Fruit fly (Drosophila melanogaster) Kc167 (cell line): ENCODE measurements around the gene CG8665.

Experiments
- Myc ChIP-seq: fragments of >200 bp; optimal IDR thresholded peaks from 2 replicates; lab custom pipeline; 2017; ENCODE audit warnings: missing external identifiers
- Sin3A ChIP-seq: fragments of >200 bp; optimal IDR thresholded peaks from 2 replicates; lab custom pipeline; 2018; ENCODE audit warnings: missing external identifiers
- h ChIP-seq: fragments of >200 bp; optimal IDR thresholded peaks from 3 replicates; lab custom pipeline; 2018; ENCODE audit warnings: missing external identifiers
- insv ChIP-seq: fragments of >200 bp; optimal IDR thresholded peaks from 3 replicates; lab custom pipeline; 2018; ENCODE audit warnings: missing external identifiers
- psq ChIP-seq: fragments of >200 bp; optimal IDR thresholded peaks from 2 replicates; lab custom pipeline; 2017; ENCODE audit warnings: missing external identifiers
- ttk ChIP-seq: sonication (Bioruptor generic); optimal IDR thresholded peaks from 2 replicates; lab custom pipeline; 2017; ENCODE audit warnings: missing external identifiers

The CG8665 gene

dm6 chr2L:21379790-21380349 is 8.8 kb downstream of the CG8665 start, which contains the start of gene nrv3:
nrv3 (plus strand) TSS chr2L:21380000.
- TF ChIP-seq Myc (lab: Kevin White, UChicago) (no peak), Sin3A (lab: Kevin White, UChicago) (no peak), h (lab: Kevin White, UChicago) (no peak), insv (lab: Kevin White, UChicago) (no peak), psq (lab: Kevin White, UChicago) (no peak), ttk (no peak)

- TF ChIP-seq psq (lab: Kevin White, UChicago): no peak
- no peak for TF ChIP-seq h (lab: Kevin White, UChicago)
- no peak for TF ChIP-seq insv (lab: Kevin White, UChicago)
- no peak for TF ChIP-seq Sin3A (lab: Kevin White, UChicago)
- TF ChIP-seq Myc (lab: Kevin White, UChicago): no peak
- TF ChIP-seq ttk: no peak
Observed at dm6 chr2L:21381379-21381778, 10.4 kb downstream of the CG8665 start.

- no peak for TF ChIP-seq Myc (lab: Kevin White, UChicago)
Observed at dm6 chr2L:21396714-21397654, 26.0 kb downstream of the CG8665 start.
